Worm (Caenorhabditis elegans) whole organism, L3 larva: ENCODE measurements around the gene T20G5.13.

Source experiments
- aly-2 ChIP-seq: fragments of 150-350 bp; optimal IDR thresholded peaks from 2 replicates; lab custom pipeline; 2014; ENCODE audit warnings: missing biosample characterization, missing genetic modification characterization
- ama-1 ChIP-seq: fragments of 150-350 bp; optimal IDR thresholded peaks from 2 replicates; lab custom pipeline; 2018
- ceh-16 ChIP-seq: sonication (generic microtip); optimal IDR thresholded peaks from 2 replicates; lab custom pipeline; 2017; ENCODE audit warnings: missing biosample characterization, missing genetic modification characterization
- ceh-28 ChIP-seq: fragments of 150-350 bp; optimal IDR thresholded peaks from 2 replicates; lab custom pipeline; 2014; ENCODE audit warnings: missing biosample characterization, missing genetic modification reagents, missing genetic modification characterization
- ceh-9 ChIP-seq: sonication (generic microtip); optimal IDR thresholded peaks from 2 replicates; lab custom pipeline; 2018; ENCODE audit warnings: missing biosample characterization, missing genetic modification characterization
- daf-12 ChIP-seq: fragments of 150-350 bp; optimal IDR thresholded peaks from 2 replicates; lab custom pipeline; 2014; ENCODE audit warnings: missing biosample characterization, missing genetic modification reagents, missing genetic modification characterization
- egl-5 ChIP-seq: fragments of 150-350 bp; optimal IDR thresholded peaks from 2 replicates; lab custom pipeline; 2017; ENCODE audit warnings: missing biosample characterization, missing genetic modification reagents, missing genetic modification characterization, inconsistent platforms
- elt-3 ChIP-seq, 3 experiments: fragments of 150-350 bp in 1 of 3; sonication (generic microtip) in 2 of 3; optimal IDR thresholded peaks; 2 replicates in 2 of 3; 4 replicates in 1 of 3; lab custom pipeline; 2014 to 2017; ENCODE audit warnings: missing biosample characterization in 3 of 3, missing genetic modification characterization in 3 of 3
- eor-1 ChIP-seq, 2 experiments: fragments of 150-350 bp; optimal IDR thresholded peaks; 2 replicates each; lab custom pipeline; 2014 to 2018; ENCODE audit warnings: missing biosample characterization in 2 of 2, missing genetic modification characterization in 2 of 2
- fkh-10 ChIP-seq: sonication (generic microtip); optimal IDR thresholded peaks from 2 replicates; lab custom pipeline; 2017; ENCODE audit warnings: missing biosample characterization, missing genetic modification reagents, missing genetic modification characterization
- fkh-2 ChIP-seq: fragments of 150-350 bp; optimal IDR thresholded peaks from 2 replicates; lab custom pipeline; 2014; ENCODE audit warnings: missing biosample characterization, missing genetic modification reagents, missing genetic modification characterization
- hmg-11 ChIP-seq: sonication (generic microtip); optimal IDR thresholded peaks from 2 replicates; lab custom pipeline; 2016; ENCODE audit warnings: missing genetic modification characterization, missing compliant biosample characterization
- jun-1 ChIP-seq: fragments of 150-350 bp; optimal IDR thresholded peaks from 2 replicates; lab custom pipeline; 2014; ENCODE audit warnings: missing biosample characterization, missing genetic modification reagents, missing genetic modification characterization
- lin-15B ChIP-seq: fragments of 150-350 bp; optimal IDR thresholded peaks from 2 replicates; lab custom pipeline; 2014; ENCODE audit warnings: missing biosample characterization, missing genetic modification characterization
- lin-39 ChIP-seq: fragments of 150-350 bp; optimal IDR thresholded peaks from 2 replicates; lab custom pipeline; 2018; ENCODE audit warnings: missing biosample characterization, missing genetic modification reagents, missing genetic modification characterization
- lsy-12 ChIP-seq: sonication (generic microtip); optimal IDR thresholded peaks from 2 replicates; lab custom pipeline; 2016; ENCODE audit warnings: mild to moderate bottlenecking, missing genetic modification characterization, missing compliant biosample characterization
- mml-1 ChIP-seq: fragments of 150-350 bp; sonication (generic microtip); optimal IDR thresholded peaks from 3 replicates; lab custom pipeline; 2014; ENCODE audit warnings: missing biosample characterization, missing genetic modification characterization
- nfya-1 ChIP-seq: sonication (generic microtip); optimal IDR thresholded peaks from 2 replicates; lab custom pipeline; 2017; ENCODE audit warnings: missing genetic modification characterization, mild to moderate bottlenecking, missing compliant biosample characterization, antibody characterized with exemption, moderate library complexity; ENCODE audit not compliant: insufficient read depth
- nhr-11 ChIP-seq: fragments of 150-350 bp; optimal IDR thresholded peaks from 2 replicates; lab custom pipeline; 2014; ENCODE audit warnings: missing biosample characterization, missing genetic modification characterization
- nhr-12 ChIP-seq: fragments of 150-350 bp; optimal IDR thresholded peaks from 2 replicates; lab custom pipeline; 2014; ENCODE audit warnings: missing biosample characterization, missing genetic modification characterization
- nhr-23 ChIP-seq: fragments of 150-350 bp; optimal IDR thresholded peaks from 2 replicates; lab custom pipeline; 2014; ENCODE audit warnings: missing biosample characterization, missing genetic modification reagents, missing genetic modification characterization
- nhr-237 ChIP-seq: fragments of 150-350 bp; optimal IDR thresholded peaks from 2 replicates; lab custom pipeline; 2014; ENCODE audit warnings: missing biosample characterization, missing genetic modification characterization
- nhr-25 ChIP-seq: sonication (generic microtip); optimal IDR thresholded peaks from 2 replicates; lab custom pipeline; 2017; ENCODE audit warnings: missing biosample characterization, missing genetic modification characterization
- nhr-28 ChIP-seq: fragments of 150-350 bp; optimal IDR thresholded peaks from 2 replicates; lab custom pipeline; 2014; ENCODE audit warnings: missing biosample characterization, missing genetic modification characterization
- nhr-43 ChIP-seq: sonication (generic microtip); optimal IDR thresholded peaks from 2 replicates; lab custom pipeline; 2016; ENCODE audit warnings: mild to moderate bottlenecking, missing genetic modification characterization, missing compliant biosample characterization; ENCODE audit not compliant: poor library complexity, severe bottlenecking
- nhr-67 ChIP-seq: fragments of 150-350 bp; optimal IDR thresholded peaks from 2 replicates; lab custom pipeline; 2014; ENCODE audit warnings: missing biosample characterization, missing genetic modification characterization
- nhr-77 ChIP-seq: fragments of 150-350 bp; optimal IDR thresholded peaks from 2 replicates; lab custom pipeline; 2014; ENCODE audit warnings: missing biosample characterization, missing genetic modification characterization
- pha-4 ChIP-seq: fragments of 150-350 bp; optimal IDR thresholded peaks from 2 replicates; lab custom pipeline; 2014; ENCODE audit warnings: missing biosample characterization, missing genetic modification reagents, missing genetic modification characterization
- pqm-1 ChIP-seq: fragments of 150-350 bp; optimal IDR thresholded peaks from 2 replicates; lab custom pipeline; 2017; ENCODE audit warnings: missing biosample characterization, missing genetic modification characterization, inconsistent platforms
- skn-1 ChIP-seq: fragments of 150-350 bp; optimal IDR thresholded peaks from 2 replicates; lab custom pipeline; 2014; ENCODE audit warnings: missing biosample characterization, missing genetic modification characterization
- unc-39 ChIP-seq: sonication (generic microtip); optimal IDR thresholded peaks from 4 replicates; lab custom pipeline; 2017; ENCODE audit warnings: missing biosample characterization, missing genetic modification characterization
- unc-62 ChIP-seq: fragments of 150-350 bp; sonication (generic microtip); optimal IDR thresholded peaks from 4 replicates; lab custom pipeline; 2014; ENCODE audit warnings: missing biosample characterization, missing genetic modification reagents, missing genetic modification characterization
- zag-1 ChIP-seq: fragments of 150-350 bp; optimal IDR thresholded peaks from 2 replicates; lab custom pipeline; 2014; ENCODE audit warnings: missing biosample characterization, missing genetic modification characterization
- ztf-4 ChIP-seq: fragments of 150-350 bp; optimal IDR thresholded peaks from 2 replicates; lab custom pipeline; 2014; ENCODE audit warnings: missing biosample characterization, missing genetic modification characterization

Gene T20G5.13

ce11 chrIII:10240073-10240472 is 38.9 kb upstream of the T20G5.13 start:
- TF ChIP-seq lin-39 (tag; lab: Kevin White, UChicago) (no peak), nhr-12 (tag; lab: Kevin White, UChicago) (no peak), mml-1 (tag; lab: Kevin White, UChicago) (no peak), nhr-28 (tag; lab: Kevin White, UChicago) (no peak)

ce11 chrIII:10238448-10239154 is 37.5 kb upstream of the T20G5.13 start, which contains the start of gene Y70G10A.3:
Gene Y70G10A.3 (plus strand): TSS chrIII:10239104.
- no peak for TF ChIP-seq pqm-1 (tag; lab: Kevin White, UChicago)
- no peak for TF ChIP-seq ama-1
- no peak for TF ChIP-seq egl-5 (tag; lab: Kevin White, UChicago)
- TF ChIP-seq nhr-12 (tag; lab: Kevin White, UChicago), result no peak

ce11 chrIII:10236291-10236871 is 35.2 kb upstream of the T20G5.13 start:
- no peak for TF ChIP-seq lin-39 (tag; lab: Kevin White, UChicago)
- TF ChIP-seq nhr-43 (tag; lab: Kevin White, UChicago), result peak; percentile 9
- TF ChIP-seq aly-2 (tag; lab: Kevin White, UChicago), result no peak
- no peak for TF ChIP-seq nhr-12 (tag; lab: Kevin White, UChicago)
- TF ChIP-seq ama-1, result peak; percentile 37
- no peak for TF ChIP-seq daf-12 (tag; lab: Kevin White, UChicago)
- TF ChIP-seq pha-4 (tag; lab: Kevin White, UChicago), result no peak
- TF ChIP-seq unc-62 (GFP tag; lab: Kevin White, UChicago), result no peak
- TF ChIP-seq zag-1 (tag; lab: Kevin White, UChicago), result no peak
- peak; percentile 25 for TF ChIP-seq nhr-25 (tag; lab: Kevin White, UChicago)
- TF ChIP-seq hmg-11 (tag; lab: Kevin White, UChicago), result no peak
- TF ChIP-seq nhr-67 (tag; lab: Kevin White, UChicago), result no peak
- peak in 1 of 3 experiments; percentile 61 for TF ChIP-seq elt-3 (tag; optimal IDR thresholded peaks at IDR 0.05; lab: Kevin White, UChicago)
- TF ChIP-seq fkh-10 (GFP tag; lab: Kevin White, UChicago), result no peak
- TF ChIP-seq nhr-11 (tag; lab: Kevin White, UChicago), result no peak
- TF ChIP-seq unc-39 (tag; lab: Kevin White, UChicago), result no peak
- TF ChIP-seq nhr-28 (tag; lab: Kevin White, UChicago), result no peak
- TF ChIP-seq ztf-4 (tag; lab: Kevin White, UChicago), result peak; percentile 16
- TF ChIP-seq ceh-28 (tag; lab: Kevin White, UChicago), result no peak
- TF ChIP-seq mml-1 (tag; lab: Kevin White, UChicago), result no peak
- no peak for TF ChIP-seq nhr-237 (tag; lab: Kevin White, UChicago)
- no peak for TF ChIP-seq ceh-9 (tag; lab: Kevin White, UChicago)
- no peak for TF ChIP-seq lsy-12 (tag; lab: Kevin White, UChicago)

- TF ChIP-seq ceh-16 (tag; lab: Kevin White, UChicago), result no peak
- no peak for TF ChIP-seq mml-1 (tag; lab: Kevin White, UChicago)
- no peak for TF ChIP-seq fkh-10 (GFP tag; lab: Kevin White, UChicago)
- no peak for TF ChIP-seq nfya-1
- TF ChIP-seq nhr-23, result no peak
- TF ChIP-seq skn-1, result no peak
- no peak for TF ChIP-seq fkh-2 (tag; lab: Kevin White, UChicago)
- TF ChIP-seq nhr-77 (tag; lab: Kevin White, UChicago), result no peak
- TF ChIP-seq ztf-4 (tag; lab: Kevin White, UChicago), result no peak
- TF ChIP-seq nhr-237 (tag; lab: Kevin White, UChicago), result no peak
- no peak for TF ChIP-seq nhr-11 (tag; lab: Kevin White, UChicago)
- TF ChIP-seq eor-1 (tag; optimal IDR thresholded peaks at IDR 0.05; lab: Kevin White, UChicago), result no peak
- TF ChIP-seq jun-1, result no peak
- no peak for TF ChIP-seq lin-15B (tag; lab: Kevin White, UChicago)
Measured at ce11 chrIII:10233979-10234378, 32.8 kb upstream of the T20G5.13 start, which contains the start of gene paml-1. Gene paml-1 (minus strand): TSS chrIII:10234079.
